Worm (Caenorhabditis elegans) whole organism, L3 larva: ENCODE results near the gene Y32F6A.5.

Source experiments
- ceh-16 ChIP-seq: sonication (generic microtip); optimal IDR thresholded peaks from 2 replicates; lab custom pipeline; 2017; ENCODE audit warnings: missing biosample characterization, missing genetic modification characterization
- elt-2 ChIP-seq: sonication (generic microtip); optimal IDR thresholded peaks from 2 replicates; lab custom pipeline; 2016; ENCODE audit warnings: missing genetic modification reagents, mild to moderate bottlenecking, missing genetic modification characterization, missing compliant biosample characterization
- fkh-10 ChIP-seq: sonication (generic microtip); optimal IDR thresholded peaks from 2 replicates; lab custom pipeline; 2017; ENCODE audit warnings: missing biosample characterization, missing genetic modification reagents, missing genetic modification characterization
- hmg-11 ChIP-seq: sonication (generic microtip); optimal IDR thresholded peaks from 2 replicates; lab custom pipeline; 2016; ENCODE audit warnings: missing genetic modification characterization, missing compliant biosample characterization
- lin-15B ChIP-seq: fragments of 150-350 bp; optimal IDR thresholded peaks from 2 replicates; lab custom pipeline; 2014; ENCODE audit warnings: missing biosample characterization, missing genetic modification characterization
- mdl-1 ChIP-seq: fragments of 150-350 bp; optimal IDR thresholded peaks from 2 replicates; lab custom pipeline; 2014; ENCODE audit warnings: missing biosample characterization, missing genetic modification characterization
- mml-1 ChIP-seq: fragments of 150-350 bp; sonication (generic microtip); optimal IDR thresholded peaks from 3 replicates; lab custom pipeline; 2014; ENCODE audit warnings: missing biosample characterization, missing genetic modification characterization
- nhr-11 ChIP-seq: fragments of 150-350 bp; optimal IDR thresholded peaks from 2 replicates; lab custom pipeline; 2014; ENCODE audit warnings: missing biosample characterization, missing genetic modification characterization
- nhr-237 ChIP-seq: fragments of 150-350 bp; optimal IDR thresholded peaks from 2 replicates; lab custom pipeline; 2014; ENCODE audit warnings: missing biosample characterization, missing genetic modification characterization
- nhr-76 ChIP-seq: fragments of 150-350 bp; sonication (generic microtip); optimal IDR thresholded peaks from 5 replicates; lab custom pipeline; 2014; ENCODE audit warnings: missing biosample characterization, missing genetic modification characterization
- nhr-77 ChIP-seq: fragments of 150-350 bp; optimal IDR thresholded peaks from 2 replicates; lab custom pipeline; 2014; ENCODE audit warnings: missing biosample characterization, missing genetic modification characterization
- snpc-4 ChIP-seq: fragments of 150-350 bp; optimal IDR thresholded peaks from 2 replicates; lab custom pipeline; 2014; ENCODE audit warnings: missing biosample characterization, missing genetic modification characterization

ce11 chrV:10462066-10462465 lies 8.7 kb upstream of the Y32F6A.5 start, which contains the start of gene chw-1:
- TF ChIP-seq nhr-237, result no peak
- no peak for TF ChIP-seq snpc-4 (tag; lab: Kevin White, UChicago)
- no peak for TF ChIP-seq nhr-77
- no peak for TF ChIP-seq lin-15B
- TF ChIP-seq elt-2 (tag; lab: Kevin White, UChicago), result no peak
- no peak for TF ChIP-seq nhr-76 (tag; lab: Kevin White, UChicago)
- TF ChIP-seq fkh-10 (GFP tag; lab: Kevin White, UChicago), result no peak
- no peak for TF ChIP-seq hmg-11 (tag; lab: Kevin White, UChicago)
- TF ChIP-seq mml-1 (tag; lab: Kevin White, UChicago), result no peak
- no peak for TF ChIP-seq mdl-1 (tag; lab: Kevin White, UChicago)
- TF ChIP-seq ceh-16 (tag; lab: Kevin White, UChicago), result no peak
- TF ChIP-seq nhr-11, result no peak
